Worm (Caenorhabditis elegans) whole organism, midembryonic: ENCODE data around the gene larp-1.

Source experiments
- med-1 ChIP-seq: sonication (generic microtip); optimal IDR thresholded peaks from 2 replicates; lab custom pipeline; 2017; ENCODE audit warnings: missing genetic modification characterization, mild to moderate bottlenecking, missing compliant biosample characterization, antibody characterized with exemption, missing genetic modification reagents; ENCODE audit not compliant: insufficient read depth
- ztf-29 ChIP-seq: fragments of 200-800 bp; sonication (Bioruptor generic); IDR thresholded peaks from 2 replicates; pipeline ENCODE4 v1.3.6; 2022; ENCODE audit warnings: missing genetic modification reagents, missing genetic modification characterization, missing compliant biosample characterization

- TF ChIP-seq ztf-29 (no peak), med-1 (GFP tag; lab: Kevin White, UChicago) (no peak)
Measured at ce11 chrIII:5061798-5062197, 44.3 kb upstream of the larp-1 start, which contains the start of gene C45G9.10.
